Worm (Caenorhabditis elegans): ENCODE data around the gene cyp-37A1.
"Not testable (repeated sequence)": the region's sequence is repeated elsewhere in the genome, so short reads cannot be mapped to it uniquely, and the experiment has no call there.

ce11 chrII:14000044-14000443, 16.7 kb downstream of the cyp-37A1 start, which contains the start of gene F01D5.3:
- not testable (repeated sequence) for TF ChIP-seq lin-32 (GFP tag; optimal IDR thresholded peaks at IDR 0.05); snpc-4 (tag; optimal IDR thresholded peaks at IDR 0.05); elt-3 (tag; optimal IDR thresholded peaks at IDR 0.05); unc-39 (tag; optimal IDR thresholded peaks at IDR 0.05)

All from whole organism, mixed stage, embryonic.